Worm (Caenorhabditis elegans): ENCODE data around the gene Y102A5C.4.

DNA sequence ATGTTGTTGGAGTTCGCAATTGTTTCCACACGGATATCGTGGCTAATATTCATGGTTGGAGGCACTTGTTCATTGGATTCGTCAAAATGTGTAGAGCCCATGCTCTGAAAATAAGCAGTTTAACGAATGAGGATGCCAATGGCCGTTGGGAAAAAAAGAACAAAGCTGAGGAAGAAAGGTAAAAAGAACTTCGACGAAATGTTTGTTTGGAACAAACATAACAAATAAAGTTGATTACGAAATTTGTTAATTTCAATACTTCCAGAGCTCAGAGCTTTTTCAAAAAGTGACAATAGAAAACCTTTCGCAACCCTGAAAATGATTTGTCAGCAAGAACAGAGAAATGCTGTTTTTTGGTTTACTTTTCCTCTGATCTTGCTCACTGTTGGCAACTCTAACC lies 42.0 kb upstream of the Y102A5C.4 start, which contains the start of gene F09C6.3:
- no peak for TF ChIP-seq ztf-23 (GFP tag; IDR thresholded peaks at IDR 0.05)
- no peak for TF ChIP-seq tab-1 (GFP tag; IDR thresholded peaks at IDR 0.05)
- TF ChIP-seq ztf-29 (GFP tag; IDR thresholded peaks at IDR 0.05) = no peak
- TF ChIP-seq ref-1 (GFP tag; conservative IDR thresholded peaks at IDR 0.05) = no peak
- TF ChIP-seq T22C8.4 (GFP tag; IDR thresholded peaks at IDR 0.05) = no peak
- no peak for TF ChIP-seq flt-1 (GFP tag; IDR thresholded peaks at IDR 0.05)

Data from whole organism, midembryonic.